Worm (Caenorhabditis elegans) whole organism, L2 larva: Measurements from ENCODE around the gene ttr-53.
A peak's percentile ranks its signal among the peaks of the same experiment; 100 is the strongest.

Experiments
- C34F6.9 ChIP-seq: fragments of 150-350 bp; optimal IDR thresholded peaks from 2 replicates; lab custom pipeline; 2014; ENCODE audit warnings: missing biosample characterization, missing genetic modification characterization
- F13H6.1 ChIP-seq: sonication (generic microtip); optimal IDR thresholded peaks from 2 replicates; lab custom pipeline; 2016; ENCODE audit warnings: missing genetic modification characterization, missing compliant biosample characterization
- R02D3.7 ChIP-seq: fragments of 150-350 bp; optimal IDR thresholded peaks from 2 replicates; lab custom pipeline; 2014; ENCODE audit warnings: missing biosample characterization, missing genetic modification characterization
- Y55F3AM.14 ChIP-seq: fragments of 200-800 bp; sonication (Bioruptor generic); optimal IDR thresholded peaks from 2 replicates; lab custom pipeline; 2018; ENCODE audit warnings: mild to moderate bottlenecking, missing genetic modification characterization, missing compliant biosample characterization
- aly-2 ChIP-seq: fragments of 150-350 bp; optimal IDR thresholded peaks from 2 replicates; lab custom pipeline; 2014; ENCODE audit warnings: missing biosample characterization, missing genetic modification characterization
- ama-1 ChIP-seq: fragments of 150-350 bp; optimal IDR thresholded peaks from 2 replicates; lab custom pipeline; 2018; ENCODE audit warnings: inconsistent platforms
- blmp-1 ChIP-seq: sonication (generic microtip); optimal IDR thresholded peaks from 2 replicates; lab custom pipeline; 2017; ENCODE audit warnings: missing genetic modification characterization, mild to moderate bottlenecking, missing compliant biosample characterization, antibody characterized with exemption, moderate library complexity; ENCODE audit not compliant: insufficient read depth
- ceh-16 ChIP-seq: fragments of 150-350 bp; optimal IDR thresholded peaks from 2 replicates; lab custom pipeline; 2014; ENCODE audit warnings: missing biosample characterization, missing genetic modification characterization
- ceh-82 ChIP-seq: fragments of 150-350 bp; optimal IDR thresholded peaks from 2 replicates; lab custom pipeline; 2014; ENCODE audit warnings: missing biosample characterization, missing genetic modification characterization
- crh-2 ChIP-seq: sonication (generic microtip); optimal IDR thresholded peaks from 2 replicates; lab custom pipeline; 2017; ENCODE audit warnings: missing biosample characterization, missing genetic modification characterization
- dmd-4 ChIP-seq: sonication (generic microtip); optimal IDR thresholded peaks from 2 replicates; lab custom pipeline; 2017; ENCODE audit warnings: missing biosample characterization, missing genetic modification characterization
- egl-27 ChIP-seq: sonication (generic microtip); optimal IDR thresholded peaks from 3 replicates; lab custom pipeline; 2017; ENCODE audit warnings: missing biosample characterization, missing genetic modification reagents, missing genetic modification characterization
- elt-1 ChIP-seq: fragments of 150-350 bp; optimal IDR thresholded peaks from 2 replicates; lab custom pipeline; 2014; ENCODE audit warnings: missing biosample characterization, missing genetic modification characterization
- elt-3 ChIP-seq: sonication (generic microtip); optimal IDR thresholded peaks from 2 replicates; lab custom pipeline; 2017; ENCODE audit warnings: missing biosample characterization, missing genetic modification characterization
- fos-1 ChIP-seq: fragments of 150-350 bp; optimal IDR thresholded peaks from 2 replicates; lab custom pipeline; 2014; ENCODE audit warnings: missing biosample characterization, missing genetic modification characterization
- gmeb-1 ChIP-seq: fragments of 150-350 bp; optimal IDR thresholded peaks from 2 replicates; lab custom pipeline; 2014; ENCODE audit warnings: missing biosample characterization, missing genetic modification characterization
- lin-13 ChIP-seq: fragments of 150-350 bp; optimal IDR thresholded peaks from 2 replicates; lab custom pipeline; 2014; ENCODE audit warnings: missing biosample characterization, missing genetic modification reagents, missing genetic modification characterization
- lin-39 ChIP-seq: fragments of 150-350 bp; optimal IDR thresholded peaks from 2 replicates; lab custom pipeline; 2014; ENCODE audit warnings: missing biosample characterization, missing genetic modification reagents, missing genetic modification characterization
- lsy-2 ChIP-seq, 2 experiments: fragments of 150-350 bp in 1 of 2; sonication (generic microtip) in 1 of 2; optimal IDR thresholded peaks; 2 replicates each; lab custom pipeline; 2014 to 2017; ENCODE audit warnings: missing biosample characterization in 2 of 2, missing genetic modification characterization in 2 of 2
- mab-5 ChIP-seq: fragments of 150-350 bp; optimal IDR thresholded peaks from 2 replicates; lab custom pipeline; 2014; ENCODE audit warnings: missing biosample characterization, missing genetic modification characterization
- mbf-1 ChIP-seq: sonication (generic microtip); optimal IDR thresholded peaks from 2 replicates; lab custom pipeline; 2017; ENCODE audit warnings: missing biosample characterization, missing genetic modification characterization
- mdl-1 ChIP-seq, 2 experiments: fragments of 150-350 bp in 1 of 2; sonication (generic microtip) in 1 of 2; optimal IDR thresholded peaks; 2 replicates each; lab custom pipeline; 2017; ENCODE audit warnings: missing biosample characterization in 2 of 2, missing genetic modification characterization in 2 of 2
- nhr-11 ChIP-seq: fragments of 150-350 bp; optimal IDR thresholded peaks from 2 replicates; lab custom pipeline; 2014; ENCODE audit warnings: missing biosample characterization, missing genetic modification characterization
- nhr-12 ChIP-seq: fragments of 150-350 bp; optimal IDR thresholded peaks from 2 replicates; lab custom pipeline; 2014; ENCODE audit warnings: missing biosample characterization, missing genetic modification characterization
- nhr-129 ChIP-seq: fragments of 150-350 bp; optimal IDR thresholded peaks from 2 replicates; lab custom pipeline; 2014; ENCODE audit warnings: missing biosample characterization, missing genetic modification characterization
- nhr-23 ChIP-seq: fragments of 150-350 bp; optimal IDR thresholded peaks from 2 replicates; lab custom pipeline; 2014; ENCODE audit warnings: missing biosample characterization, missing genetic modification reagents, missing genetic modification characterization
- nhr-237 ChIP-seq: fragments of 150-350 bp; optimal IDR thresholded peaks from 2 replicates; lab custom pipeline; 2014; ENCODE audit warnings: missing biosample characterization, missing genetic modification characterization
- nhr-25 ChIP-seq: fragments of 150-350 bp; sonication (generic microtip); optimal IDR thresholded peaks from 3 replicates; lab custom pipeline; 2014; ENCODE audit warnings: missing biosample characterization, missing genetic modification characterization
- nhr-6 ChIP-seq: fragments of 150-350 bp; optimal IDR thresholded peaks from 2 replicates; lab custom pipeline; 2014; ENCODE audit warnings: missing biosample characterization, missing genetic modification characterization
- nhr-77 ChIP-seq: fragments of 150-350 bp; optimal IDR thresholded peaks from 2 replicates; lab custom pipeline; 2014; ENCODE audit warnings: missing biosample characterization, missing genetic modification characterization
- peb-1 ChIP-seq: fragments of 150-350 bp; optimal IDR thresholded peaks from 2 replicates; lab custom pipeline; 2014; ENCODE audit warnings: missing biosample characterization, missing genetic modification characterization
- sem-4 ChIP-seq: fragments of 150-350 bp; optimal IDR thresholded peaks from 2 replicates; lab custom pipeline; 2014; ENCODE audit warnings: missing biosample characterization, missing genetic modification reagents, missing genetic modification characterization
- sma-3 ChIP-seq: sonication (generic microtip); optimal IDR thresholded peaks from 2 replicates; lab custom pipeline; 2016; ENCODE audit warnings: missing genetic modification reagents, missing genetic modification characterization, missing compliant biosample characterization
- sma-9 ChIP-seq, 2 experiments: fragments of 150-350 bp in 1 of 2; sonication (generic microtip) in 1 of 2; optimal IDR thresholded peaks; 2 replicates each; lab custom pipeline; 2014 to 2016; ENCODE audit warnings: missing genetic modification characterization in 2 of 2, mild to moderate bottlenecking in 1 of 2, missing biosample characterization in 1 of 2, missing compliant biosample characterization in 1 of 2, missing genetic modification reagents in 1 of 2, moderate library complexity in 1 of 2
- unc-39 ChIP-seq: fragments of 150-350 bp; optimal IDR thresholded peaks from 2 replicates; lab custom pipeline; 2014; ENCODE audit warnings: missing biosample characterization, missing genetic modification characterization
- unc-55 ChIP-seq: fragments of 150-350 bp; sonication (generic microtip); optimal IDR thresholded peaks from 3 replicates; lab custom pipeline; 2014; ENCODE audit warnings: missing biosample characterization, missing genetic modification reagents, missing genetic modification characterization
- unc-62 ChIP-seq: fragments of 150-350 bp; optimal IDR thresholded peaks from 2 replicates; lab custom pipeline; 2014; ENCODE audit warnings: missing biosample characterization, missing genetic modification reagents, missing genetic modification characterization
- zag-1 ChIP-seq: fragments of 150-350 bp; optimal IDR thresholded peaks from 2 replicates; lab custom pipeline; 2014; ENCODE audit warnings: missing biosample characterization, missing genetic modification characterization
- ztf-11 ChIP-seq: sonication (generic microtip); optimal IDR thresholded peaks from 2 replicates; lab custom pipeline; 2017; ENCODE audit warnings: missing biosample characterization, missing genetic modification characterization
- ztf-4 ChIP-seq: fragments of 150-350 bp; optimal IDR thresholded peaks from 2 replicates; lab custom pipeline; 2014; ENCODE audit warnings: missing biosample characterization, missing genetic modification characterization

Gene ttr-53

DNA sequence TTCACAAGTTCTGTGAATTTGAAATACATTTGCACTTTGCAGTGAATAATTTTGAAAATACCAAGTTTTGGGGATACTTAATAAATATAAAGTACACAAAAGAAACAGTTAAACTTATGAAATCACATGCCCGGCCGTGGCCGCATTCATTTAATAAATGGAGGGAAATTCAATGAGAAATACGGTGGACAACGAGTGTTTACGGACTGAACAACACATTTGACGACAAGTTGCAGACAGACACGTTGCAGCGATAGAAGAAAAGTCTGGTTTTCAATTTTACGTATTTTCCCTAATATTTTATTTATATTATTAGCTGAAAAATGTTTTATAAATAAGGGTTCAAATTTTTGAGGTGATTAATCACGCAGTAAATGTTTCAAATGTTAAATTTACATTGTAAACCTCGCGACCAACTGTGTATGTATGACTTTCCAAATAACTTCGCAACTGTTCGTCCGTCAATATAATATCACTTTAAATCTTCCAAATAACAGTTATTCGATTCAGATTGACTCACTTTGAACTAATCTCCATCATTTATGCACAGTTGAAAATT lies 6.3 kb upstream of the ttr-53 start, which contains the start of gene copg-1:
TSS of gene copg-1 (plus strand) at position 509 of the 559 bp plus-strand sequence.
- TF ChIP-seq ama-1 (lab: Kevin White, UChicago) (no peak), nhr-25 (tag; lab: Kevin White, UChicago) (peak; percentile 35), sma-9 (GFP tag; optimal IDR thresholded peaks at IDR 0.05; lab: Kevin White, UChicago) (peak; percentile 69), sma-9 (tag; optimal IDR thresholded peaks at IDR 0.05; lab: Kevin White, UChicago) (no peak), unc-62 (GFP tag; lab: Kevin White, UChicago) (no peak), gmeb-1 (tag; lab: Kevin White, UChicago) (peak; percentile 58), egl-27 (tag; lab: Kevin White, UChicago) (no peak), sma-3 (peak; percentile 22), lin-13 (GFP tag; lab: Kevin White, UChicago) (peak; percentile 57), sem-4 (tag; lab: Kevin White, UChicago) (no peak), nhr-129 (peak; percentile 43), blmp-1 (tag; lab: Kevin White, UChicago) (no peak), C34F6.9 (peak; percentile 75), nhr-23 (tag; lab: Kevin White, UChicago) (no peak), lsy-2 (tag; optimal IDR thresholded peaks at IDR 0.05; lab: Kevin White, UChicago) (peak; percentile 78 to 96), Y55F3AM.14 (GFP tag; lab: Kevin White, UChicago) (no peak), unc-55 (peak; percentile 73), F13H6.1 (tag; lab: Kevin White, UChicago) (peak; percentile 25), fos-1 (tag; lab: Kevin White, UChicago) (peak; percentile 5), crh-2 (tag; lab: Kevin White, UChicago) (peak; percentile 97), zag-1 (tag; lab: Kevin White, UChicago) (no peak)
- TF ChIP-seq, all 48 proteins: peak for 12

ce11 chrIV:10153479-10153878 lies 4.4 kb upstream of the ttr-53 start:
- TF ChIP-seq unc-39 (tag; lab: Kevin White, UChicago) (no peak), mbf-1 (tag; lab: Kevin White, UChicago) (no peak), fos-1 (tag; lab: Kevin White, UChicago) (no peak), elt-1 (no peak), nhr-77 (tag; lab: Kevin White, UChicago) (no peak), Y55F3AM.14 (GFP tag; lab: Kevin White, UChicago) (no peak), nhr-23 (tag; lab: Kevin White, UChicago) (no peak), C34F6.9 (no peak), lin-13 (GFP tag; lab: Kevin White, UChicago) (no peak), nhr-6 (no peak), nhr-12 (tag; lab: Kevin White, UChicago) (no peak), R02D3.7 (tag; lab: Kevin White, UChicago) (no peak), lin-39 (tag; lab: Kevin White, UChicago) (no peak)

DNA sequence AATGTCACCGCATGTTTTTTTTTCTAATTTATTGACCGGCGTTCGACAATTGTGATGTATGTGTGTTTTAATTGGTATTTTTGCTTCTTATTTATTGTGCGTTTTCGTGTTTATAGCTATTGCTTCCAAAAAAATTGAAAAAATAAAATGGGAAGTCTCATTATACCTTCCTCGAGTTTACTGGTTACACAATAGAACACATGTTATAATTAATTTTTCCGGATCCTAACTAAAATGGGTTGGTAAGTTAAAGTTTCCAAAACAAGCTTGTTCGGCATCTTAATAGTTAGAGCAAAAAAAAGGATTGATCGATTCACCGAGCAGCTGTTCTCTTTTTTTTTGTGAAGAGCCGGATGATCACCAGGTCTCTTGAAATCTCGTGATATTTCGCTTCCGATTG lies 2.4 kb upstream of the ttr-53 start, which contains the start of gene ttr-54:
TSS of gene ttr-54 (plus strand) at position 301 of the 400 bp plus-strand sequence.
- TF ChIP-seq C34F6.9 (no peak), unc-55 (no peak), nhr-11 (tag; lab: Kevin White, UChicago) (no peak), dmd-4 (tag; lab: Kevin White, UChicago) (no peak), Y55F3AM.14 (GFP tag; lab: Kevin White, UChicago) (no peak), elt-3 (no peak), sem-4 (tag; lab: Kevin White, UChicago) (no peak), nhr-77 (tag; lab: Kevin White, UChicago) (no peak), nhr-12 (tag; lab: Kevin White, UChicago) (no peak), ceh-16 (tag; lab: Kevin White, UChicago) (no peak), zag-1 (tag; lab: Kevin White, UChicago) (no peak), unc-39 (tag; lab: Kevin White, UChicago) (no peak), ceh-82 (no peak)
- TF ChIP-seq, all 48 proteins: peak for 0

DNA sequence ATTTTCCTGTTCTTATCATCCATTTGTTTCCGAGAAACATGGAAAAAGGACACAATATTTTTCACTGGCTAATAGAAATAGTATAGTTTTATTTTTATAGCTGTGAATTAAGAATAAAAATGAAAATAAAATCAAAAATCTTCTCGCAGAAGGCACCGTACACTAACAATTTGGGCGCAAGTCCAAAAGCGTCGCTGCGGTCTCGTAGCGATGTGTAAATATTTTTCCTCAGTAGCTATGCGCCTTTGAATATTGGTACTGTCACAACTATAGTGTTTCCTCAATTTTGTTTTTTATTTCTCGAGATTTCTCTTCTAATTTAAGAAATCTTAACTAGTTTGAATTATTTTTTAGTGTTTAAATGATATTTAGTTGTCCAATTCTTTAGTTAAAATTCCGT lies 804 bp upstream of the ttr-53 start:
- no peak for TF ChIP-seq ztf-4
- TF ChIP-seq Y55F3AM.14 (GFP tag; lab: Kevin White, UChicago) = no peak
- TF ChIP-seq mdl-1 (tag; optimal IDR thresholded peaks at IDR 0.05; lab: Kevin White, UChicago) = no peak
- no peak for TF ChIP-seq peb-1 (tag; lab: Kevin White, UChicago)
- no peak for TF ChIP-seq unc-39 (tag; lab: Kevin White, UChicago)
- no peak for TF ChIP-seq F13H6.1 (tag; lab: Kevin White, UChicago)
- TF ChIP-seq egl-27 (tag; lab: Kevin White, UChicago) = no peak
- TF ChIP-seq gmeb-1 (tag; lab: Kevin White, UChicago) = no peak
- TF ChIP-seq mab-5 (tag; lab: Kevin White, UChicago) = no peak
- TF ChIP-seq aly-2 = no peak
- TF ChIP-seq ceh-16 (tag; lab: Kevin White, UChicago) = no peak
- TF ChIP-seq sma-9 (GFP tag; optimal IDR thresholded peaks at IDR 0.05; lab: Kevin White, UChicago) = no peak
- TF ChIP-seq sma-9 (tag; optimal IDR thresholded peaks at IDR 0.05; lab: Kevin White, UChicago) = no peak
- no peak for TF ChIP-seq unc-55
- no peak for TF ChIP-seq nhr-237
- no peak for TF ChIP-seq nhr-77 (tag; lab: Kevin White, UChicago)
- no peak for TF ChIP-seq ztf-11 (tag; lab: Kevin White, UChicago)
- no peak for TF ChIP-seq unc-62 (GFP tag; lab: Kevin White, UChicago)
- TF ChIP-seq, all 48 proteins: peak for 0
